Worm (Caenorhabditis elegans) whole organism, L4/young adult: Measurements from ENCODE around the gene F49C12.7.

ENCODE experiments used
- W03F9.2 ChIP-seq: fragments of 150-350 bp; optimal IDR thresholded peaks from 2 replicates; lab custom pipeline; 2014; ENCODE audit warnings: missing biosample characterization, missing genetic modification characterization
- dao-5 ChIP-seq: sonication (generic microtip); optimal IDR thresholded peaks from 2 replicates; lab custom pipeline; 2016; ENCODE audit warnings: missing genotype, missing genetic modification characterization, moderate library complexity, missing compliant biosample characterization
- him-1 ChIP-seq: sonication (generic microtip); optimal IDR thresholded peaks from 2 replicates; lab custom pipeline; 2016; ENCODE audit warnings: missing genotype, missing genetic modification reagents, missing genetic modification characterization, missing compliant biosample characterization

DNA sequence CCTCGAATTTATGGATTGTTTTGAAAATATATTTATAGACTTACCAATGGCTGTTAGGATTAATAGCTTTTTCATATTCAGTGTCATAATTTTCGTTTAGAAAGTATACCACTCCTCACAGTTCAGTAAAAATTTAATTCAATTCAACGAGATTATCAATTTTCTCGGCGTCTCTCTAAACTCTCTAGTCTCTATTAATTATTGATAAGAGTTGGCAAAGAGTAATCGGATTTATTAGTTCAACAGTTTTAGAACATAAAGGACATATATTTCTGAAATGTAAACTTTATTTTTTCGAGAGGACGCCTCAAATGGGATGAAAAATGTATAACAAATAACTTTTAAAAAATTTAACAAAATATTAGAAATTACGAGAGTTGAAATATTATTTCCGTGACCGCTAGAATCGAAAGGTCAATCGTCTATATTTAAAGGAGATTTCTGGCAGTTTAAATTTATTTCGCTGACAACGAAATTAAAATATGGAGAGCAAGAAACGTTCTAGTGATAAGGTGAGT, 11.3 kb upstream of the F49C12.7 start, which contains the start of the genes nspg-11 and F49C12.15:
- TF ChIP-seq dao-5 (tag; lab: Kevin White, UChicago): no peak
- no peak for TF ChIP-seq him-1 (tag; lab: Kevin White, UChicago)
- TF ChIP-seq W03F9.2 (tag; lab: Kevin White, UChicago): no peak
